Fruit fly (Drosophila melanogaster) whole organism, embryonic: ENCODE data around the gene Rh2.

Source experiments
- ATbp ChIP-seq: fragments of 200-800 bp; sonication (Bioruptor generic); optimal IDR thresholded peaks from 2 replicates; lab custom pipeline; 2017; ENCODE audit warnings: missing biosample characterization, mild to moderate bottlenecking, missing genetic modification characterization, missing genetic modification reagents
- Antp ChIP-seq: fragments of 200-800 bp; sonication (Bioruptor generic); optimal IDR thresholded peaks from 3 replicates; lab custom pipeline; 2016; ENCODE audit warnings: missing biosample characterization, missing genetic modification characterization
- BEAF-32 ChIP-seq: fragments of 200-800 bp; sonication (Bioruptor generic); optimal IDR thresholded peaks from 3 replicates; lab custom pipeline; 2017; ENCODE audit warnings: missing biosample characterization, missing genetic modification characterization, mild to moderate bottlenecking, moderate library complexity, missing genetic modification reagents
- Bteb2 ChIP-seq: fragments of 200-800 bp; sonication (Bioruptor generic); optimal IDR thresholded peaks from 2 replicates; lab custom pipeline; 2016; ENCODE audit warnings: missing biosample characterization, missing genetic modification characterization
- C15 ChIP-seq: fragments of 200-800 bp; sonication (Bioruptor generic); IDR thresholded peaks from 3 replicates; pipeline ENCODE4 v1.3.6; 2022; ENCODE audit warnings: missing biosample characterization, missing genetic modification characterization
- CG1024 ChIP-seq: fragments of 200-800 bp; sonication (Bioruptor generic); IDR thresholded peaks from 2 replicates; pipeline ENCODE4 v1.3.6; 2022; ENCODE audit warnings: missing biosample characterization, missing genetic modification characterization
- CG11085 ChIP-seq: fragments of 200-800 bp; sonication (Bioruptor generic); IDR thresholded peaks from 2 replicates; pipeline ENCODE4 v1.3.6; 2022; ENCODE audit warnings: missing biosample characterization, missing genetic modification characterization
- CG12071 ChIP-seq: fragments of 200-800 bp; sonication (Bioruptor generic); optimal IDR thresholded peaks from 3 replicates; lab custom pipeline; 2018; ENCODE audit warnings: missing biosample characterization, mild to moderate bottlenecking, missing genetic modification characterization
- CG13287 ChIP-seq: fragments of 200-800 bp; sonication (Bioruptor generic); IDR thresholded peaks from 2 replicates; pipeline ENCODE4 v1.3.6; 2022; ENCODE audit warnings: missing biosample characterization, missing genetic modification characterization; ENCODE audit not compliant: partially characterized antibody
- CG13775 ChIP-seq: fragments of 200-800 bp; sonication (Bioruptor generic); optimal IDR thresholded peaks from 3 replicates; lab custom pipeline; 2017; ENCODE audit warnings: missing biosample characterization, mild to moderate bottlenecking, missing genetic modification characterization
- CG14965 ChIP-seq: fragments of 200-800 bp; sonication (Bioruptor generic); optimal IDR thresholded peaks from 2 replicates; lab custom pipeline; 2016; ENCODE audit warnings: missing biosample characterization, missing genetic modification characterization, borderline replicate concordance
- CG17802 ChIP-seq: fragments of 200-800 bp; sonication (Bioruptor generic); optimal IDR thresholded peaks from 2 replicates; lab custom pipeline; 2018; ENCODE audit warnings: missing biosample characterization, mild to moderate bottlenecking, missing genetic modification characterization, moderate library complexity
- CG3163 ChIP-seq: fragments of 200-800 bp; sonication (Bioruptor generic); optimal IDR thresholded peaks from 3 replicates; lab custom pipeline; 2016; ENCODE audit warnings: missing biosample characterization, missing genetic modification characterization
- CG3407 ChIP-seq: fragments of 200-800 bp; sonication (Bioruptor generic); optimal IDR thresholded peaks from 2 replicates; lab custom pipeline; 2018; ENCODE audit warnings: missing biosample characterization, mild to moderate bottlenecking, missing genetic modification characterization
- CG4854 ChIP-seq: fragments of 200-800 bp; sonication (Bioruptor generic); optimal IDR thresholded peaks from 2 replicates; lab custom pipeline; 2016; ENCODE audit warnings: missing biosample characterization, missing genetic modification characterization, inconsistent platforms
- CG5245 ChIP-seq: fragments of 200-800 bp; sonication (Bioruptor generic); optimal IDR thresholded peaks from 3 replicates; lab custom pipeline; 2016; ENCODE audit warnings: missing biosample characterization, missing genetic modification characterization
- CG5953 ChIP-seq: fragments of 200-800 bp; sonication (Bioruptor generic); IDR thresholded peaks from 2 replicates; pipeline ENCODE4 v1.3.6; 2022; ENCODE audit warnings: missing biosample characterization, missing genetic modification characterization
- CG6254 ChIP-seq: fragments of 200-800 bp; sonication (Bioruptor generic); optimal IDR thresholded peaks from 3 replicates; lab custom pipeline; 2017; ENCODE audit warnings: mild to moderate bottlenecking, missing biosample characterization, missing genetic modification reagents, missing genetic modification characterization
- CG6854 ChIP-seq: fragments of 200-800 bp; sonication (Bioruptor generic); optimal IDR thresholded peaks from 3 replicates; lab custom pipeline; 2017; ENCODE audit warnings: missing biosample characterization, mild to moderate bottlenecking, missing genetic modification characterization
- CG7963 ChIP-seq: fragments of 200-800 bp; sonication (Bioruptor generic); IDR thresholded peaks from 3 replicates; pipeline ENCODE4 v1.3.6; 2022; ENCODE audit warnings: missing biosample characterization, missing genetic modification characterization; ENCODE audit not compliant: partially characterized antibody
- CG9215 ChIP-seq: fragments of 200-800 bp; sonication (Bioruptor generic); IDR thresholded peaks from 2 replicates; pipeline ENCODE4 v1.3.6; 2022; ENCODE audit warnings: missing biosample characterization, missing genetic modification characterization
- Doc3 ChIP-seq: fragments of 200-800 bp; sonication (Bioruptor generic); IDR thresholded peaks from 3 replicates; pipeline ENCODE4 v1.3.6; 2022; ENCODE audit warnings: missing biosample characterization, missing genetic modification characterization; ENCODE audit not compliant: partially characterized antibody
- Ets97D ChIP-seq: fragments of 200-800 bp; sonication (Bioruptor generic); optimal IDR thresholded peaks from 3 replicates; lab custom pipeline; 2016; ENCODE audit warnings: missing biosample characterization, missing genetic modification characterization
- GATAe ChIP-seq: fragments of 200-800 bp; sonication (Bioruptor generic); conservative IDR thresholded peaks from 2 replicates; pipeline ENCODE4 v1.3.6; 2022; ENCODE audit warnings: missing biosample characterization, missing genetic modification characterization
- Jarid2 ChIP-seq: fragments of 200-800 bp; sonication (Bioruptor generic); optimal IDR thresholded peaks from 3 replicates; lab custom pipeline; 2017; ENCODE audit warnings: mild to moderate bottlenecking, missing biosample characterization, missing genetic modification reagents, missing genetic modification characterization
- Lim3 ChIP-seq: fragments of 200-800 bp; sonication (Bioruptor generic); IDR thresholded peaks from 2 replicates; pipeline ENCODE4 v1.3.6; 2022; ENCODE audit warnings: missing biosample characterization, missing genetic modification characterization
- Max ChIP-seq: fragments of 200-800 bp; sonication (Bioruptor generic); optimal IDR thresholded peaks from 2 replicates; lab custom pipeline; 2016; ENCODE audit warnings: missing biosample characterization, mild to moderate bottlenecking, missing genetic modification characterization
- Mes4 ChIP-seq: fragments of 200-800 bp; sonication (Bioruptor generic); optimal IDR thresholded peaks from 2 replicates; lab custom pipeline; 2016; ENCODE audit warnings: missing biosample characterization, missing genetic modification characterization
- Myb ChIP-seq: fragments of 200-800 bp; sonication (Bioruptor generic); optimal IDR thresholded peaks from 2 replicates; lab custom pipeline; 2016; ENCODE audit warnings: missing biosample characterization, missing genetic modification characterization
- NFAT ChIP-seq: fragments of 200-800 bp; sonication (Bioruptor generic); IDR thresholded peaks from 2 replicates; pipeline ENCODE4 v1.3.6; 2022; ENCODE audit warnings: missing biosample characterization, missing genetic modification characterization
- Trl ChIP-seq, 3 experiments: fragments of >200 bp in 2 of 3; fragments of 200-800 bp in 1 of 3; sonication (Bioruptor generic) in 1 of 3; optimal IDR thresholded peaks; 2 replicates in 1 of 3; 3 replicates in 2 of 3; lab custom pipeline; 2016 to 2017; ENCODE audit warnings: missing biosample characterization in 1 of 3, missing genetic modification characterization in 1 of 3
- Xbp1 ChIP-seq: fragments of 200-800 bp; sonication (Bioruptor generic); optimal IDR thresholded peaks from 3 replicates; lab custom pipeline; 2016; ENCODE audit warnings: missing biosample characterization, mild to moderate bottlenecking, missing genetic modification characterization
- ab ChIP-seq: fragments of 200-800 bp; sonication (Bioruptor generic); optimal IDR thresholded peaks from 2 replicates; lab custom pipeline; 2016; ENCODE audit warnings: missing biosample characterization, missing genetic modification characterization
- cas ChIP-seq: fragments of 200-800 bp; sonication (Bioruptor generic); IDR thresholded peaks from 2 replicates; pipeline ENCODE4 v1.3.6; 2022; ENCODE audit warnings: missing biosample characterization, missing genetic modification characterization
- croc ChIP-seq: fragments of 200-800 bp; sonication (Bioruptor generic); conservative IDR thresholded peaks from 3 replicates; pipeline ENCODE4 v1.3.6; 2022; ENCODE audit warnings: missing biosample characterization, missing genetic modification characterization
- crp ChIP-seq, 2 experiments: fragments of 200-800 bp; sonication (Bioruptor generic); optimal IDR thresholded peaks; 2 replicates in 1 of 2; 3 replicates in 1 of 2; lab custom pipeline; 2017; ENCODE audit warnings: missing biosample characterization in 2 of 2, missing genetic modification characterization in 2 of 2, mild to moderate bottlenecking in 1 of 2, moderate library complexity in 1 of 2
- dati ChIP-seq: fragments of 200-800 bp; sonication (Bioruptor generic); IDR thresholded peaks from 2 replicates; pipeline ENCODE4 v1.3.6; 2022; ENCODE audit warnings: missing biosample characterization, missing genetic modification characterization
- dm ChIP-seq: fragments of 200-800 bp; sonication (Bioruptor generic); optimal IDR thresholded peaks from 3 replicates; lab custom pipeline; 2016; ENCODE audit warnings: missing biosample characterization, missing genetic modification characterization
- en ChIP-seq: fragments of 200-800 bp; sonication (Bioruptor generic); optimal IDR thresholded peaks from 2 replicates; lab custom pipeline; 2016; ENCODE audit warnings: missing biosample characterization, missing genetic modification characterization
- grn ChIP-seq: fragments of 200-800 bp; sonication (Bioruptor generic); optimal IDR thresholded peaks from 3 replicates; lab custom pipeline; 2017; ENCODE audit warnings: missing biosample characterization, missing genetic modification characterization
- ham ChIP-seq: fragments of 200-800 bp; sonication (Bioruptor generic); IDR thresholded peaks from 2 replicates; pipeline ENCODE4 v1.3.6; 2022; ENCODE audit warnings: missing biosample characterization, missing genetic modification characterization
- ind ChIP-seq: fragments of 200-800 bp; sonication (Bioruptor generic); optimal IDR thresholded peaks from 3 replicates; lab custom pipeline; 2016; ENCODE audit warnings: missing biosample characterization, missing genetic modification characterization
- lilli ChIP-seq: fragments of 200-800 bp; sonication (Bioruptor generic); optimal IDR thresholded peaks from 3 replicates; lab custom pipeline; 2016; ENCODE audit warnings: missing biosample characterization, missing genetic modification characterization
- otp ChIP-seq: fragments of 200-800 bp; sonication (Bioruptor generic); IDR thresholded peaks from 3 replicates; pipeline ENCODE4, ENCODE4 v1.3.6; 2022; ENCODE audit warnings: missing biosample characterization, missing genetic modification characterization
- sd ChIP-seq: fragments of 200-800 bp; sonication (Bioruptor generic); optimal IDR thresholded peaks from 3 replicates; lab custom pipeline; 2018; ENCODE audit warnings: missing biosample characterization, mild to moderate bottlenecking, missing genetic modification characterization, moderate library complexity
- shn ChIP-seq: fragments of 200-800 bp; sonication (Bioruptor generic); optimal IDR thresholded peaks from 3 replicates; lab custom pipeline; 2016; ENCODE audit warnings: missing biosample characterization, missing genetic modification characterization
- sob ChIP-seq: fragments of 200-800 bp; sonication (Bioruptor generic); IDR thresholded peaks from 2 replicates; pipeline ENCODE4 v1.3.6; 2022; ENCODE audit warnings: missing biosample characterization, missing genetic modification characterization
- tio ChIP-seq: fragments of 200-800 bp; sonication (Bioruptor generic); optimal IDR thresholded peaks from 2 replicates; lab custom pipeline; 2017; ENCODE audit warnings: missing biosample characterization, missing genetic modification characterization, inconsistent platforms
- tll ChIP-seq, 2 experiments: fragments of 200-800 bp in 1 of 2; fragments of >200 bp in 1 of 2; sonication (Bioruptor generic) in 1 of 2; optimal IDR thresholded peaks; 2 replicates each; lab custom pipeline; 2017 to 2019; ENCODE audit warnings: missing biosample characterization in 2 of 2, missing genetic modification characterization in 2 of 2, mild to moderate bottlenecking in 1 of 2, moderate library complexity in 1 of 2
- tna ChIP-seq: fragments of 200-800 bp; sonication (Bioruptor generic); IDR thresholded peaks from 2 replicates; pipeline ENCODE4 v1.3.6; 2022; ENCODE audit warnings: missing biosample characterization, missing genetic modification characterization; ENCODE audit not compliant: partially characterized antibody
- vvl ChIP-seq: fragments of 200-800 bp; sonication (Bioruptor generic); IDR thresholded peaks from 2 replicates; pipeline ENCODE4 v1.3.6; 2022; ENCODE audit warnings: missing biosample characterization, missing genetic modification characterization

The Rh2 gene

dm6 chr3R:18923208-18923761 lies 24.1 kb downstream of the Rh2 start (continued):
- no peak for TF ChIP-seq NFAT (GFP tag; lab: Robert Waterston, UW)
- TF ChIP-seq Doc3 (GFP tag; lab: Robert Waterston, UW): no peak
- no peak for TF ChIP-seq Ets97D (GFP tag; lab: Kevin White, UChicago)
- TF ChIP-seq GATAe (GFP tag; lab: Robert Waterston, UW): no peak
- TF ChIP-seq tio (GFP tag; lab: Kevin White, UChicago): no peak
- TF ChIP-seq sd (tag; lab: Kevin White, UChicago): no peak
- TF ChIP-seq Jarid2 (GFP tag; lab: Kevin White, UChicago): no peak
- TF ChIP-seq Bteb2: no peak
- TF ChIP-seq sob: no peak
- no peak for TF ChIP-seq CG6854 (GFP tag; lab: Kevin White, UChicago)
- peak; percentile 49 for TF ChIP-seq ATbp (GFP tag; lab: Kevin White, UChicago)
- TF ChIP-seq Lim3 (GFP tag; lab: Robert Waterston, UW): no peak
- no peak for TF ChIP-seq Myb (GFP tag; lab: Kevin White, UChicago)
- TF ChIP-seq ind (GFP tag; lab: Kevin White, UChicago): no peak
- peak; percentile 3 for TF ChIP-seq CG3163 (GFP tag; lab: Kevin White, UChicago)
- no peak for TF ChIP-seq en (GFP tag; lab: Kevin White, UChicago)
- no peak for TF ChIP-seq CG3407 (GFP tag; lab: Kevin White, UChicago)
- no peak for TF ChIP-seq CG7963 (GFP tag; lab: Robert Waterston, UW)
- no peak for TF ChIP-seq ab (GFP tag; lab: Kevin White, UChicago)
- no peak for TF ChIP-seq C15 (GFP tag; lab: Robert Waterston, UW)
- TF ChIP-seq BEAF-32 (GFP tag; lab: Kevin White, UChicago): no peak
- no peak for TF ChIP-seq dm (GFP tag; lab: Kevin White, UChicago)
- TF ChIP-seq dati (GFP tag; lab: Robert Waterston, UW): no peak
- TF ChIP-seq croc (GFP tag; lab: Robert Waterston, UW): no peak
- TF ChIP-seq CG6254 (GFP tag; lab: Kevin White, UChicago): peak; percentile 16
- no peak for TF ChIP-seq CG1024 (GFP tag; lab: Robert Waterston, UW)
- no peak for TF ChIP-seq CG5953
- TF ChIP-seq Max (GFP tag; lab: Kevin White, UChicago): peak; percentile 9
- peak; percentile 58 to 76 for TF ChIP-seq Trl (optimal IDR thresholded peaks at IDR 0.05; lab: Kevin White, UChicago)
- no peak for TF ChIP-seq Trl (GFP tag; optimal IDR thresholded peaks at IDR 0.05; lab: Kevin White, UChicago)
- TF ChIP-seq CG12071 (GFP tag; lab: Kevin White, UChicago): no peak
- no peak for TF ChIP-seq CG9215
- TF ChIP-seq CG17802: no peak
- TF ChIP-seq grn (GFP tag; lab: Kevin White, UChicago): no peak
- TF ChIP-seq CG14965 (GFP tag; lab: Kevin White, UChicago): no peak
- TF ChIP-seq cas: no peak
- no peak for TF ChIP-seq CG5245 (GFP tag; lab: Kevin White, UChicago)
- no peak for TF ChIP-seq otp (GFP tag; lab: Robert Waterston, UW)
- no peak for TF ChIP-seq CG13287 (GFP tag; lab: Robert Waterston, UW)
- no peak for TF ChIP-seq CG13775 (GFP tag; lab: Kevin White, UChicago)
- TF ChIP-seq tna (GFP tag; lab: Robert Waterston, UW): no peak
- TF ChIP-seq tll (GFP tag; optimal IDR thresholded peaks at IDR 0.05; lab: Kevin White, UChicago): no peak
- no peak for TF ChIP-seq CG11085 (GFP tag; lab: Robert Waterston, UW)
- TF ChIP-seq lilli (GFP tag; lab: Kevin White, UChicago): no peak
- no peak for TF ChIP-seq Xbp1
- no peak for TF ChIP-seq shn (GFP tag; lab: Kevin White, UChicago)
- TF ChIP-seq Mes4 (GFP tag; lab: Kevin White, UChicago): no peak
- TF ChIP-seq CG4854 (GFP tag; lab: Kevin White, UChicago): peak; percentile 14
- TF ChIP-seq vvl (GFP tag; lab: Robert Waterston, UW): no peak
- no peak for TF ChIP-seq Antp (GFP tag; lab: Kevin White, UChicago)
- no peak for TF ChIP-seq ham
- TF ChIP-seq crp (GFP tag; optimal IDR thresholded peaks at IDR 0.05; lab: Kevin White, UChicago): peak in 1 of 2 experiments; percentile 12
